Fruit fly (Drosophila melanogaster) whole organism: ENCODE data around the gene mew.

Experiments used
- CG8478 ChIP-seq: fragments of >200 bp; optimal IDR thresholded peaks from 2 replicates; lab custom pipeline; 2018; ENCODE audit warnings: inconsistent platforms
- Dll ChIP-seq: fragments of >200 bp; optimal IDR thresholded peaks from 2 replicates; lab custom pipeline; 2017
- EcR ChIP-seq, 2 experiments: fragments of >200 bp; optimal IDR thresholded peaks; 2 replicates each; lab custom pipeline; 2017; ENCODE audit warnings: missing biosample characterization in 2 of 2, missing genetic modification characterization in 2 of 2, missing genetic modification reagents in 2 of 2
- pan ChIP-seq: fragments of >200 bp; optimal IDR thresholded peaks from 2 replicates; lab custom pipeline; 2017
- psq ChIP-seq: fragments of >200 bp; optimal IDR thresholded peaks from 2 replicates; lab custom pipeline; 2017
- usp ChIP-seq: fragments of >200 bp; optimal IDR thresholded peaks from 2 replicates; lab custom pipeline; 2017; ENCODE audit warnings: missing biosample characterization, missing genetic modification characterization, mixed read lengths

DNA sequence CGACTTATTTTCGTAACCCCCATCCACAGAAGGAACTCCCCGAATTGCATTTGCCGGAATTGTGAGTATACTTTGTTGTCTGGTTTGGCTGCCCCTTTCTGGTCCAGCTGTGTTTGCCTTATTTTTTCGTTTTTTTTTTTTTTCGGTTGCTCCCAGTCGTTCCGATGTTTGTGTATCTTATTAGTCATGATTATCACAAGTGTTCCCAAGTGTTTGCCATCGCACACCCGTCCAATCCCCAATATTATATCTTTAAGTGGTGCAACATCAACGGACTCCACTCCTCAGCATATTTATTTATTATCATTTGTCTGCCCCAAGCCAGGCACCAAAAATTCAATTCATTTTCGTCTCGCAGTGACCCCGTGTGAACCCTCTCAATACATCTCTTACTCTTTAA is 29.1 kb downstream of the mew start:
- TF ChIP-seq psq (no peak), pan (lab: Kevin White, UChicago) (no peak), usp (GFP tag; lab: Kevin White, UChicago) (no peak), CG8478 (no peak), Dll (lab: Kevin White, UChicago) (no peak), EcR (GFP tag; optimal IDR thresholded peaks at IDR 0.05; lab: Kevin White, UChicago) (no peak)
